Worm (Caenorhabditis elegans): ENCODE results near the gene K08F4.12.

DNA sequence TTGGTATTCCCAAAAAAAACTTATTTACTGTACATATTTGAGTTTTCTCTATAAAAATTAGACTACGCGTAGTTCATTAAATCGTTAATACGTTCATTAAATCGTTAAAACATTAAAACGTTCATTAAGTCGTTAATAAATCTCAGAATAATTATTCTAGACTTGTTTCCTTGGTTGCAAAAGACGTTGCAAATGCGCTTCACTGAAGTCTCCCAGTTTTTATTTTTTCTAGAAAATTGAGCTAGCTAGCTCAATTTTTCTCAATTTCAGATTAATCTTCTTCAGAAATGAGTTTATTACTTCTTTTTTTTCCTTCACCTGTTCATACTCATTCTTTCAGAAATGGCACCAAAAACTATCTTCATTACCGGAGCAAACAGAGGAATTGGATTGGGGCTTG lies 7.0 kb downstream of the K08F4.12 start:
- TF ChIP-seq ama-1 (optimal IDR thresholded peaks at IDR 0.05) (no peak), aly-1 (tag; optimal IDR thresholded peaks at IDR 0.05) (no peak), pes-1 (GFP tag; IDR thresholded peaks at IDR 0.05) (no peak), sea-1 (GFP tag; conservative IDR thresholded peaks at IDR 0.05) (no peak), hmg-4 (GFP tag; optimal IDR thresholded peaks at IDR 0.05) (no peak)

All from whole organism, early embryonic.